Fruit fly (Drosophila melanogaster): ENCODE measurements around the gene Gs1.

Gene Gs1

DNA sequence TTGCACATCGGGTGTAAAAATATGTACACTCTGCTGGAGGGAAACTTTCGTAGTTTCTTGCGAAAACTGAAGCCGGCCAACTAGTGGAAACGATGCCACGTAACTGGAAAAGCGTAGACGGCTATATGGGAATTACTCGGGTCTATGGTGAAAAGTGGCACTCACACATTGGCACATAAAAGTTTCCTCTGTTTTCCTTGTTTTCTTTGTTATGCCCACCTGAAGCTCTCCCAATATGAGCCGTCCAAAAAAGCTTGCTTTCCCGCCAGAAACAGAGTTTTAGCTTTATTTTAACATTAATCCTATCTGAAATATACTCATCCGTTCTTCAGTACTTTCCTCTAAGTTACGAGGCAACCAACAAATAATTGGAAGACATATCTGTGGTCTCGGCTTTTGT is 1.2 kb upstream of the Gs1 start, which contains the start of gene CG3164:
Gene CG3164, minus strand, starts transcription at position 101 of the 400 bp plus-strand sequence.
- TF ChIP-seq foxo (GFP tag; optimal IDR thresholded peaks at IDR 0.05) (no peak), Hnf4 (GFP tag; optimal IDR thresholded peaks at IDR 0.05) (no peak), br (GFP tag; optimal IDR thresholded peaks at IDR 0.05) (no peak), Myc (optimal IDR thresholded peaks at IDR 0.05) (no peak), Vsx2 (GFP tag; optimal IDR thresholded peaks at IDR 0.05; ENCODE audit: partially characterized antibody) (no peak), jim (GFP tag; optimal IDR thresholded peaks at IDR 0.05) (no peak), CG32264 (GFP tag; optimal IDR thresholded peaks at IDR 0.05) (no peak), dsf (GFP tag; optimal IDR thresholded peaks at IDR 0.05; ENCODE audit: borderline replicate concordance) (no peak), rgr (GFP tag; optimal IDR thresholded peaks at IDR 0.05) (no peak), dl (GFP tag; optimal IDR thresholded peaks at IDR 0.05; ENCODE audit: insufficient read depth in 1 of 2, partially characterized antibody in 2 of 2) (no peak), h (GFP tag; optimal IDR thresholded peaks at IDR 0.05) (no peak), lola (GFP tag; optimal IDR thresholded peaks at IDR 0.05) (no peak), ey (GFP tag; optimal IDR thresholded peaks at IDR 0.05) (no peak), psq (GFP tag; optimal IDR thresholded peaks at IDR 0.05) (no peak)

DNA sequence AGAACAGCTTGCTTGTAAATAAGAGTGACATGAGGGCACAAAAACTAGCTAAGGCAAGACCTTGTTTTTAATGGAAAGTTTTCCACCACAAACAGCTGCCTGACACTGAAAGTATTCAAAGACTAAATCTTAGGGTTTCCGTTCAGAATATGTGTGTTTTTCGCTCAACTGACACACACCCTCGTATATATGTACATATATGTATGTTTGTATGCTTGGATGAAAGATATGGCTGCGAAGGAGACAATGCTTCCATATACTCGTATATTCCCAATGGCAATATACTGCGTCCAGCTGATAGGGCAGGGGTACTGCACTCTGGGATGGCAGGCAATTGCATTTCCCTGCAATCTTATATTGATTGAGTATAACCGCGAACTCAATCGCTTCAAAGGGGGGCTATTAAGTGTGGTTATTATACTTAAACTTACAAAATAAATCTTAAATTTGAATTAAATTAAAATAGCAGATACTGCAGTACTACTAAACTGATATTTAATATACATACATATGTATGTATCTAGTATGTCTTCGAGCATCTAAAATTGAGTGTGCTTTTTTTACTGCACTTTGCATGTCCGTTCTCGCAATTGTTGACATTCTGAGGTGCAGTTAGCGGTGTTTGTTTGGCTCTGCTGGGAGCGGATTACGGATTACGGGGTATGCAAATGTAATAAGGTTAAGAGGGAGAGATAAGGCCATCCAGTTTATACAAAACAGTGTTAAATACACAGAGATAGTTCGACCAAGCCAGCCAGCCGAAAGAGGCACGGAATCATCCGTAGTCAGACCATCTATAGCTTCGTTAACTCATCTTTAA is 2.9 kb downstream of the Gs1 start:
- TF ChIP-seq Hnf4 (GFP tag; optimal IDR thresholded peaks at IDR 0.05) (no peak), Mio (GFP tag; optimal IDR thresholded peaks at IDR 0.05) (no peak), sv (GFP tag; optimal IDR thresholded peaks at IDR 0.05) (no peak), CrebA (GFP tag; optimal IDR thresholded peaks at IDR 0.05; ENCODE audit: borderline replicate concordance) (no peak), Rel (GFP tag; optimal IDR thresholded peaks at IDR 0.05) (no peak), Rel (tag; optimal IDR thresholded peaks at IDR 0.05) (peak; percentile 22)

DNA sequence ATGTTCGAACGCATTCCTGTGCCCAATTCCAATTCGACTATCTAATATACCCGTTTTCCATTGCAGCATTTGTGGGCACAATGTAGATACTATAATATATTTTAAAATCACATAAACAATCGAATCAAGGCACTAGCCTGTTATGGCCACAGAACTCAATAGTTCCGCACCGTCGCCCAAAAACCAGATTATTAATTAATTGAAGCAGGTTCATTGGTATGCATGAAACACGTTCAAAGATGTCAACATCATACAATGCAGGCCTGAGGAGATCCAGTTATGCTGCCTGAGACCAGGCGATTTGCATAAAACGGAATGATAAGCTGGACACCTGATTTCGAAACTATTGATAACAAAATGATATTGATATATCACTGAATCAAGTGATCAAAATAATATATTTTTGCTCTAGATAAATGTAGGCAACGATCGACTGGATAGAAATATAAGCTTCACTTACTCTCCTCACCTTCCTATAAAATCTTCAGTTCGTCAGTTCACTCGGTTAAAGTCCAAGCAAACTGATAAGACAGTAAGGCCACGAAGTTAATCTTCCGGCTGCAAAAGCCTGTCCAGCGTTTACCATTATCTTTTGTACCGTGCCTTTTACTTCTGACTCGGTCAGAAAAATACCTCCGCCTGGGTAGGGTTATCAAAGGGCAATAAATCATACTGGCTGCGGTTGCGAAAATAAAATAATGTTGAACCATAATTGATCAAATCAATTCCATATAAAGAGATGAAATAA is 3.7 kb downstream of the Gs1 start:
- no peak for TF ChIP-seq CG32264 (GFP tag; optimal IDR thresholded peaks at IDR 0.05)
- TF ChIP-seq Jra (GFP tag; optimal IDR thresholded peaks at IDR 0.05) = no peak
- no peak for TF ChIP-seq Rel (GFP tag; optimal IDR thresholded peaks at IDR 0.05)
- TF ChIP-seq Rel (tag; optimal IDR thresholded peaks at IDR 0.05) = peak; percentile 20
- no peak for TF ChIP-seq Hr78 (GFP tag; optimal IDR thresholded peaks at IDR 0.05)
- TF ChIP-seq CG9705 (GFP tag; optimal IDR thresholded peaks at IDR 0.05) = no peak
- TF ChIP-seq fru (GFP tag; optimal IDR thresholded peaks at IDR 0.05) = peak; percentile 47
- TF ChIP-seq dsf (GFP tag; optimal IDR thresholded peaks at IDR 0.05; ENCODE audit: borderline replicate concordance) = no peak
- TF ChIP-seq Dif (GFP tag; optimal IDR thresholded peaks at IDR 0.05; ENCODE audit: partially characterized antibody) = no peak
- no peak for TF ChIP-seq Dfd (GFP tag; optimal IDR thresholded peaks at IDR 0.05)
- TF ChIP-seq Hnf4 (GFP tag; optimal IDR thresholded peaks at IDR 0.05) = peak; percentile 62

DNA sequence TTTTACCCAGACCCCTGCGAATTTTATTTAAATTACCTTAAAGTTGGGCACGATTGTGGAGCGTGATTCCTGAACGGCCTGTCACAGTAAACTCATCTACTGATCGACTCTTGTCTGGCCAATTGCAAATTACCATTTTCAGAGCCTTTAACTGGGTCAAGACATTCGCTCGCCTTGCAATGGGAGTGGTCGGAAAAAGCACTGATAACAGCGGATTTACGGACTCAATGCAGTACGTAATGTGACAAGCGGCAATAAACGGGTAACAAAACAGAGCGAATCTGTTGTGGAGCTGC is 4.2 kb downstream of the Gs1 start:
- TF ChIP-seq sv (GFP tag; optimal IDR thresholded peaks at IDR 0.05) (no peak), Jra (GFP tag; optimal IDR thresholded peaks at IDR 0.05) (no peak), h (GFP tag; optimal IDR thresholded peaks at IDR 0.05) (no peak), HLH106 (tag; optimal IDR thresholded peaks at IDR 0.05) (no peak)

DNA sequence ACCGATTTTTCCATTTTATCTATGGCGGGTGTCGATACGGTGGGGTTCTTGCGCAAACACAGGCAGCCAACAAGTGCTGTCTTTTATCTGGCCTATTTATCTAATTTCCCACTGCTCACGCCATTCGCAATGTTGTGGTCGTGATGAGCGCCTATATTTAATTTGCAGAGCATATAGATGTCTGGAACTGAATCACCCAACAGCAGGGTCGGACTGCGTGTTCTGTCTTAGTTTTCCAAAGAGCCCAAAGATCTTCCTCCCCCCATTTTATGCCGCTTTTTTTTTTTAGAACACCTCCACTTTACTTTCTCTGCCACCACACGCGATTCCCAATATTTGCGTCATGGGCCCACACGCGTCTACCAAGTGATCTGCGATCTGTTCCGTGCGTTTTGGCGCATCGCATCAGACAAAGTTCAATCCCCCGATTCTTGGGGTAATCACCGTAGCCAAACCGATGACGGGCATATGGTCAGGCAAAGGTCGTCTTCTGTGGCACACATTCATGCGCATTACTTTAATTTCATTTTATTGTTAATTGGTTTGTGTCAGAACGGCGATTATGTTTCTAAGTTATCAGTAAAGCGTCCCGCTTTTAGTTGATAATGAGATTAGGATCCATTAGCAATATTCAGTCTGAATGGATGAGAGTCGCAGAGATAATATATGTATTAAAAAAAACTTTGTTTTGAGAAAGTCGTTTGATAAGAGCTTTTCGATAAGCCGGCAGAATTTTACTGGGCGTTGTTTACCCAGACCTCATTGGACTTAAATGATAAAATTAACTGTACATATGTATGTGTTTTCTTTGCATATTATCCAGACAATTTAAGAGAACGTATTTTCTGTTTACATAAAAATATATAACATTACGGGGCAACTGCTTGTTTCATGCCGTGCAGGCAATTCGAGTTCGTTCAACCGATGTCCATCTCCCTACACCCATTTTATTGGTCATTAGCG is 5.2 kb downstream of the Gs1 start:
- TF ChIP-seq Abd-B (GFP tag; optimal IDR thresholded peaks at IDR 0.05) (no peak), psq (GFP tag; optimal IDR thresholded peaks at IDR 0.05) (no peak), Jra (GFP tag; optimal IDR thresholded peaks at IDR 0.05) (no peak), brk (GFP tag; optimal IDR thresholded peaks at IDR 0.05) (peak; percentile 29), OdsH (GFP tag; optimal IDR thresholded peaks at IDR 0.05) (peak; percentile 36), Myc (optimal IDR thresholded peaks at IDR 0.05) (no peak), pan (optimal IDR thresholded peaks at IDR 0.05) (no peak), Vsx2 (GFP tag; optimal IDR thresholded peaks at IDR 0.05; ENCODE audit: partially characterized antibody) (no peak), h (GFP tag; optimal IDR thresholded peaks at IDR 0.05) (peak; percentile 14), ey (GFP tag; optimal IDR thresholded peaks at IDR 0.05) (no peak), CG32264 (GFP tag; optimal IDR thresholded peaks at IDR 0.05) (no peak), usp (GFP tag; optimal IDR thresholded peaks at IDR 0.05) (no peak), CG9705 (GFP tag; optimal IDR thresholded peaks at IDR 0.05) (peak; percentile 5), br (GFP tag; optimal IDR thresholded peaks at IDR 0.05) (peak; percentile 18), fru (GFP tag; optimal IDR thresholded peaks at IDR 0.05) (no peak), woc (GFP tag; optimal IDR thresholded peaks at IDR 0.05) (no peak), Sp1 (GFP tag; optimal IDR thresholded peaks at IDR 0.05) (peak; percentile 55), sage (GFP tag; optimal IDR thresholded peaks at IDR 0.05) (peak; percentile 29), N (GFP tag; optimal IDR thresholded peaks at IDR 0.05) (no peak), CrebA (GFP tag; optimal IDR thresholded peaks at IDR 0.05; ENCODE audit: borderline replicate concordance) (no peak), Mio (GFP tag; optimal IDR thresholded peaks at IDR 0.05) (no peak), Hr83 (GFP tag; optimal IDR thresholded peaks at IDR 0.05; ENCODE audit: poor library complexity, severe bottlenecking) (peak; percentile 19), dl (GFP tag; optimal IDR thresholded peaks at IDR 0.05; ENCODE audit: insufficient read depth in 1 of 2, partially characterized antibody in 2 of 2) (no peak)

Data from whole organism, wandering third instar larva.